Fruit fly (Drosophila melanogaster): Measurements from ENCODE around the gene IP3K1.

DNA sequence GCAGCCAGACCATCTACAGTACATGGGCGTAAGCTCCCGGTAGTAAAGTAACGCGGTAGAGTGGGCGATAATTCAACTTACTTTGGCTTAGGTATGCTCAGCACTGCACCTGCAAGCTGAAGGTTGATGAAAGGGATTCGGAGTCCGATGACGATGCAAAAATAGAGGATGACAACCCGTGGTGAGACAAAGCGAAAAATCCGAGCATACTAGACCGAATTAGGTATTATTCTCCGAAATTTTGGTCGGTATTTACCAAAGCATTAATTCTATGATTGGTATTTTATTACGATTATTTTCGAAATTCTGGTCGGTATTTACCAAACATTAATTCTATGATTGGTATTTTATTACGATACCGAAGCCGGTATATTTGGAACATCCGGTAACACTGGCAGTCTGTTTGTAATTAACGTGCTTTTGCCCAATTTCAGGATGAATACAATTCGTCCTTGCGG is 8.4 kb downstream of the IP3K1 start, which contains the start of gene CG4036:
- TF ChIP-seq EcR (GFP tag; optimal IDR thresholded peaks at IDR 0.05) (no peak), pan (optimal IDR thresholded peaks at IDR 0.05) (no peak), usp (GFP tag; optimal IDR thresholded peaks at IDR 0.05) (no peak)

All from whole organism.